Worm (Caenorhabditis elegans) whole organism, L4/young adult: ENCODE data around the gene glb-12.
A peak's percentile ranks its signal among the peaks of the same experiment; 100 is the strongest.

Experiments used
- W03F9.2 ChIP-seq: fragments of 150-350 bp; optimal IDR thresholded peaks from 2 replicates; lab custom pipeline; 2014; ENCODE audit warnings: missing biosample characterization, missing genetic modification characterization
- dao-5 ChIP-seq: sonication (generic microtip); optimal IDR thresholded peaks from 2 replicates; lab custom pipeline; 2016; ENCODE audit warnings: missing genotype, missing genetic modification characterization, moderate library complexity, missing compliant biosample characterization
- him-1 ChIP-seq: sonication (generic microtip); optimal IDR thresholded peaks from 2 replicates; lab custom pipeline; 2016; ENCODE audit warnings: missing genotype, missing genetic modification reagents, missing genetic modification characterization, missing compliant biosample characterization

ce11 chrII:10761653-10762052 is 30.2 kb upstream of the glb-12 start:
- TF ChIP-seq him-1: peak; percentile 65
- no peak for TF ChIP-seq dao-5
- no peak for TF ChIP-seq W03F9.2
